Fruit fly (Drosophila melanogaster) whole organism, embryonic: Measurements from ENCODE around the gene CG3652.

Source experiments
- Antp ChIP-seq: fragments of 200-800 bp; sonication (Bioruptor generic); optimal IDR thresholded peaks from 3 replicates; lab custom pipeline; 2016; ENCODE audit warnings: missing biosample characterization, missing genetic modification characterization
- C15 ChIP-seq: fragments of 200-800 bp; sonication (Bioruptor generic); IDR thresholded peaks from 3 replicates; pipeline ENCODE4 v1.3.6; 2022; ENCODE audit warnings: missing biosample characterization, missing genetic modification characterization
- CG11456 ChIP-seq: fragments of 200-800 bp; sonication (Bioruptor generic); IDR thresholded peaks from 3 replicates; pipeline ENCODE4 v1.3.6; 2022; ENCODE audit warnings: missing biosample characterization, missing genetic modification characterization
- CG13894 ChIP-seq: fragments of 200-800 bp; sonication (Bioruptor generic); optimal IDR thresholded peaks from 3 replicates; lab custom pipeline; 2018; ENCODE audit warnings: missing biosample characterization, mild to moderate bottlenecking, missing genetic modification characterization, moderate library complexity
- CG14710 ChIP-seq: fragments of 200-800 bp; sonication (Bioruptor generic); optimal IDR thresholded peaks from 3 replicates; lab custom pipeline; 2019; ENCODE audit warnings: missing biosample characterization, mild to moderate bottlenecking, missing genetic modification characterization, moderate library complexity
- CG14860 ChIP-seq: fragments of 200-800 bp; sonication (Bioruptor generic); IDR thresholded peaks from 3 replicates; pipeline ENCODE4 v1.3.6; 2022; ENCODE audit warnings: missing biosample characterization, missing genetic modification characterization; ENCODE audit not compliant: partially characterized antibody
- CG15601 ChIP-seq: fragments of 200-800 bp; sonication (Bioruptor generic); optimal IDR thresholded peaks from 3 replicates; lab custom pipeline; 2019; ENCODE audit warnings: missing biosample characterization, mild to moderate bottlenecking, missing genetic modification characterization, moderate library complexity
- CG1603 ChIP-seq: fragments of 200-800 bp; sonication (Bioruptor generic); optimal IDR thresholded peaks from 2 replicates; lab custom pipeline; 2019; ENCODE audit warnings: missing biosample characterization, mild to moderate bottlenecking, missing genetic modification characterization, moderate library complexity
- CG17186 ChIP-seq: fragments of 200-800 bp; sonication (Bioruptor generic); optimal IDR thresholded peaks from 3 replicates; lab custom pipeline; 2017; ENCODE audit warnings: missing biosample characterization, missing genetic modification reagents, missing genetic modification characterization
- CG1792 ChIP-seq: fragments of 200-800 bp; sonication (Bioruptor generic); optimal IDR thresholded peaks from 2 replicates; lab custom pipeline; 2016; ENCODE audit warnings: missing biosample characterization, missing genetic modification characterization
- CG2116 ChIP-seq: fragments of 200-800 bp; sonication (Bioruptor generic); optimal IDR thresholded peaks from 3 replicates; lab custom pipeline; 2018; ENCODE audit warnings: missing biosample characterization, mild to moderate bottlenecking, missing genetic modification characterization
- CG34422 ChIP-seq: fragments of 200-800 bp; sonication (Bioruptor generic); IDR thresholded peaks from 3 replicates; pipeline ENCODE4 v1.3.6; 2022; ENCODE audit warnings: missing biosample characterization, missing genetic modification characterization
- CG3847 ChIP-seq: fragments of 200-800 bp; sonication (Bioruptor generic); IDR thresholded peaks from 2 replicates; pipeline ENCODE4 v1.3.6; 2022; ENCODE audit warnings: missing biosample characterization, missing genetic modification characterization
- CG4617 ChIP-seq: fragments of 200-800 bp; sonication (Bioruptor generic); optimal IDR thresholded peaks from 3 replicates; lab custom pipeline; 2016; ENCODE audit warnings: missing biosample characterization, missing genetic modification characterization, borderline replicate concordance
- CG6689 ChIP-seq: fragments of 200-800 bp; sonication (Bioruptor generic); IDR thresholded peaks from 2 replicates; pipeline ENCODE4 v1.3.6; 2022; ENCODE audit warnings: missing biosample characterization, missing genetic modification characterization
- CG7963 ChIP-seq: fragments of 200-800 bp; sonication (Bioruptor generic); IDR thresholded peaks from 3 replicates; pipeline ENCODE4 v1.3.6; 2022; ENCODE audit warnings: missing biosample characterization, missing genetic modification characterization; ENCODE audit not compliant: partially characterized antibody
- CG9932 ChIP-seq: fragments of 200-800 bp; sonication (Bioruptor generic); IDR thresholded peaks from 2 replicates; pipeline ENCODE4 v1.3.6; 2022; ENCODE audit warnings: missing biosample characterization, missing genetic modification characterization
- Deaf1 ChIP-seq: fragments of 200-800 bp; optimal IDR thresholded peaks from 3 replicates; lab custom pipeline; 2019; ENCODE audit warnings: missing biosample characterization, mild to moderate bottlenecking, missing genetic modification characterization, moderate library complexity
- Dp ChIP-seq: fragments of 200-800 bp; sonication (Bioruptor generic); optimal IDR thresholded peaks from 2 replicates; lab custom pipeline; 2018; ENCODE audit warnings: missing biosample characterization, mild to moderate bottlenecking, missing genetic modification characterization, moderate library complexity
- Dref ChIP-seq: fragments of 200-800 bp; sonication (Bioruptor generic); IDR thresholded peaks from 2 replicates; pipeline ENCODE4 v1.3.6; 2022; ENCODE audit warnings: missing biosample characterization, missing genetic modification characterization
- Fer1 ChIP-seq: fragments of 200-800 bp; sonication (Bioruptor generic); optimal IDR thresholded peaks from 2 replicates; lab custom pipeline; 2017; ENCODE audit warnings: missing biosample characterization, mild to moderate bottlenecking, missing genetic modification characterization
- HmgZ ChIP-seq: fragments of 200-800 bp; sonication (Bioruptor generic); optimal IDR thresholded peaks from 2 replicates; lab custom pipeline; 2018; ENCODE audit warnings: missing biosample characterization, mild to moderate bottlenecking, missing genetic modification characterization
- Lhr ChIP-seq: fragments of 200-800 bp; sonication (Bioruptor generic); optimal IDR thresholded peaks from 3 replicates; lab custom pipeline; 2017; ENCODE audit warnings: mild to moderate bottlenecking, missing biosample characterization, missing genetic modification reagents, missing genetic modification characterization
- Med ChIP-seq: fragments of 200-800 bp; sonication (Bioruptor generic); peaks from one replicate; lab custom pipeline; 2016; ENCODE audit warnings: missing biosample characterization, missing genetic modification characterization, mild to moderate bottlenecking, inconsistent platforms, moderate library complexity
- Myb ChIP-seq: fragments of 200-800 bp; sonication (Bioruptor generic); optimal IDR thresholded peaks from 2 replicates; lab custom pipeline; 2016; ENCODE audit warnings: missing biosample characterization, missing genetic modification characterization
- Nf-YC ChIP-seq: fragments of 200-800 bp; optimal IDR thresholded peaks from 3 replicates; lab custom pipeline; 2019; ENCODE audit warnings: missing biosample characterization, mild to moderate bottlenecking, missing genetic modification characterization, moderate library complexity
- Oaz ChIP-seq: fragments of 200-800 bp; sonication (Bioruptor generic); IDR thresholded peaks from 2 replicates; pipeline ENCODE4 v1.3.6; 2022; ENCODE audit warnings: missing biosample characterization, missing genetic modification characterization
- Opbp ChIP-seq: fragments of 200-800 bp; sonication (Bioruptor generic); IDR thresholded peaks from 3 replicates; pipeline ENCODE4 v1.3.6; 2022; ENCODE audit warnings: missing biosample characterization, missing genetic modification characterization; ENCODE audit not compliant: partially characterized antibody
- Spps ChIP-seq: fragments of 200-800 bp; sonication (Bioruptor generic); optimal IDR thresholded peaks from 2 replicates; lab custom pipeline; 2018; ENCODE audit warnings: missing biosample characterization, mild to moderate bottlenecking, missing genetic modification characterization
- Sry-δ ChIP-seq: fragments of 200-800 bp; sonication (Bioruptor generic); optimal IDR thresholded peaks from 2 replicates; lab custom pipeline; 2016; ENCODE audit warnings: missing biosample characterization, missing genetic modification characterization
- Xbp1 ChIP-seq: fragments of 200-800 bp; sonication (Bioruptor generic); optimal IDR thresholded peaks from 3 replicates; lab custom pipeline; 2016; ENCODE audit warnings: missing biosample characterization, mild to moderate bottlenecking, missing genetic modification characterization
- amos ChIP-seq: fragments of 200-800 bp; sonication (Bioruptor generic); IDR thresholded peaks from 2 replicates; pipeline ENCODE4 v1.3.6; 2022; ENCODE audit warnings: missing biosample characterization, missing genetic modification characterization; ENCODE audit not compliant: partially characterized antibody
- exex ChIP-seq: fragments of 200-800 bp; sonication (Bioruptor generic); optimal IDR thresholded peaks from 4 replicates; lab custom pipeline; 2018; ENCODE audit warnings: missing biosample characterization, mild to moderate bottlenecking, missing genetic modification characterization, moderate library complexity
- gfzf ChIP-seq: fragments of 200-800 bp; sonication (Bioruptor generic); optimal IDR thresholded peaks from 2 replicates; lab custom pipeline; 2016; ENCODE audit warnings: missing biosample characterization, mild to moderate bottlenecking, missing genetic modification characterization, moderate library complexity
- knrl ChIP-seq: fragments of 200-800 bp; sonication (Bioruptor generic); IDR thresholded peaks from 3 replicates; pipeline ENCODE4 v1.3.6; 2022; ENCODE audit warnings: missing biosample characterization, missing genetic modification characterization; ENCODE audit not compliant: partially characterized antibody
- mam ChIP-seq: fragments of 200-800 bp; sonication (Bioruptor generic); optimal IDR thresholded peaks from 3 replicates; lab custom pipeline; 2016; ENCODE audit warnings: missing biosample characterization, missing genetic modification characterization
- nerfin-2 ChIP-seq: fragments of 200-800 bp; sonication (Bioruptor generic); IDR thresholded peaks from 2 replicates; pipeline ENCODE4 v1.3.6; 2022; ENCODE audit warnings: missing biosample characterization, missing genetic modification characterization; ENCODE audit not compliant: partially characterized antibody
- otp ChIP-seq: fragments of 200-800 bp; sonication (Bioruptor generic); IDR thresholded peaks from 3 replicates; pipeline ENCODE4, ENCODE4 v1.3.6; 2022; ENCODE audit warnings: missing biosample characterization, missing genetic modification characterization
- phol ChIP-seq: fragments of 200-800 bp; sonication (Bioruptor generic); optimal IDR thresholded peaks from 3 replicates; lab custom pipeline; 2018; ENCODE audit warnings: missing biosample characterization, mild to moderate bottlenecking, missing genetic modification characterization, moderate library complexity
- pzg ChIP-seq: fragments of 200-800 bp; sonication (Bioruptor generic); optimal IDR thresholded peaks from 3 replicates; lab custom pipeline; 2018; ENCODE audit warnings: missing biosample characterization, mild to moderate bottlenecking, missing genetic modification characterization, moderate library complexity
- slbo ChIP-seq: fragments of 200-800 bp; sonication (Bioruptor generic); IDR thresholded peaks from 2 replicates; pipeline ENCODE4 v1.3.6; 2022; ENCODE audit warnings: missing biosample characterization, missing genetic modification characterization
- sna ChIP-seq: fragments of 200-800 bp; sonication (Bioruptor generic); IDR thresholded peaks from 2 replicates; pipeline ENCODE4 v1.3.6; 2022; ENCODE audit warnings: missing biosample characterization, missing genetic modification characterization; ENCODE audit not compliant: partially characterized antibody
- sqz ChIP-seq: fragments of 200-800 bp; sonication (Bioruptor generic); optimal IDR thresholded peaks from 3 replicates; lab custom pipeline; 2018; ENCODE audit warnings: missing biosample characterization, mild to moderate bottlenecking, missing genetic modification characterization
- tna ChIP-seq: fragments of 200-800 bp; sonication (Bioruptor generic); IDR thresholded peaks from 2 replicates; pipeline ENCODE4 v1.3.6; 2022; ENCODE audit warnings: missing biosample characterization, missing genetic modification characterization; ENCODE audit not compliant: partially characterized antibody
- zen ChIP-seq: fragments of 200-800 bp; sonication (Bioruptor generic); optimal IDR thresholded peaks from 3 replicates; lab custom pipeline; 2018; ENCODE audit warnings: missing biosample characterization, mild to moderate bottlenecking, missing genetic modification characterization, moderate library complexity
- zen2 ChIP-seq: fragments of 200-800 bp; sonication (Bioruptor generic); IDR thresholded peaks from 3 replicates; pipeline ENCODE4 v1.3.6; 2022; ENCODE audit warnings: missing biosample characterization, missing genetic modification characterization; ENCODE audit not compliant: partially characterized antibody
- zf30C ChIP-seq: fragments of 200-800 bp; sonication (Bioruptor generic); optimal IDR thresholded peaks from 3 replicates; lab custom pipeline; 2018; ENCODE audit warnings: missing biosample characterization, mild to moderate bottlenecking, missing genetic modification characterization

The CG3652 gene

dm6 chr2L:4386926-4387550, 6.6 kb downstream of the CG3652 start, which contains the start of gene Psf2 (continued):
- TF ChIP-seq CG14710 (peak; percentile 26), Deaf1 (no peak), Med (GFP tag; lab: Kevin White, UChicago) (peak; percentile 80), CG3847 (GFP tag; lab: Robert Waterston, UW) (peak; percentile 43; the same call in 1 of the 2 replicates), Opbp (GFP tag; lab: Robert Waterston, UW) (0 out of 3 replicates have a peak, but pooled peaks have one; percentile 54), CG2116 (GFP tag; lab: Kevin White, UChicago) (peak; percentile 73), CG4617 (GFP tag; lab: Kevin White, UChicago) (peak; percentile 27), slbo (GFP tag; lab: Robert Waterston, UW) (no peak), C15 (GFP tag; lab: Robert Waterston, UW) (no peak), amos (peak; percentile 71), nerfin-2 (GFP tag; lab: Robert Waterston, UW) (peak; percentile 64), CG34422 (GFP tag; lab: Robert Waterston, UW) (0 out of 3 replicates have a peak, but pooled peaks have one; percentile 0), CG1603 (tag; lab: Kevin White, UChicago) (peak; percentile 63), CG13894 (tag; lab: Kevin White, UChicago) (no peak), Sry-δ (GFP tag; lab: Kevin White, UChicago) (peak; percentile 90), sqz (GFP tag; lab: Kevin White, UChicago) (no peak), Fer1 (GFP tag; lab: Kevin White, UChicago) (no peak), tna (GFP tag; lab: Robert Waterston, UW) (peak; percentile 47; the same call in 1 of the 2 replicates), CG1792 (GFP tag; lab: Kevin White, UChicago) (no peak), phol (tag; lab: Kevin White, UChicago) (no peak), CG7963 (GFP tag; lab: Robert Waterston, UW) (peak; percentile 57; the same call in 2 of the 3 replicates), Dref (GFP tag; lab: Robert Waterston, UW) (peak; percentile 91), mam (GFP tag; lab: Kevin White, UChicago) (peak; percentile 16), Nf-YC (no peak), Xbp1 (peak; percentile 37), HmgZ (peak; percentile 7), Antp (GFP tag; lab: Kevin White, UChicago) (peak; percentile 24), pzg (GFP tag; lab: Kevin White, UChicago) (peak; percentile 72), otp (GFP tag; lab: Robert Waterston, UW) (no peak), Lhr (GFP tag; lab: Kevin White, UChicago) (peak; percentile 21), Oaz (GFP tag; lab: Robert Waterston, UW) (no peak), gfzf (peak; percentile 52), Spps (tag; lab: Kevin White, UChicago) (no peak), CG15601 (no peak), zen2 (GFP tag; lab: Robert Waterston, UW) (peak; percentile 9; the same call in 1 of the 3 replicates), CG6689 (0 out of 2 replicates have a peak, but pooled peaks have one; percentile 9), knrl (peak; percentile 64), zen (tag; lab: Kevin White, UChicago) (no peak), zf30C (GFP tag; lab: Kevin White, UChicago) (no peak), CG14860 (GFP tag; lab: Robert Waterston, UW) (0 out of 3 replicates have a peak, but pooled peaks have one; percentile 40), CG9932 (GFP tag; lab: Robert Waterston, UW) (peak; percentile 34; the same call in 1 of the 2 replicates), CG11456 (no peak), CG17186 (peak; percentile 73), exex (tag; lab: Kevin White, UChicago) (no peak), Myb (peak; percentile 99), Dp (GFP tag; lab: Kevin White, UChicago) (peak; percentile 60), sna (0 out of 2 replicates have a peak, but pooled peaks have one; percentile 25)
